Worm (Caenorhabditis elegans) whole organism, early embryonic: ENCODE results near the gene B0310.3.

Experiments used
- ama-1 ChIP-seq: fragments of 150-350 bp; optimal IDR thresholded peaks from 2 replicates; lab custom pipeline; 2014
- flt-1 ChIP-seq: fragments of 200-800 bp; sonication (Bioruptor generic); IDR thresholded peaks from 2 replicates; pipeline ENCODE4 v1.3.6; 2022; ENCODE audit warnings: missing genetic modification characterization, missing compliant biosample characterization
- scrt-1 ChIP-seq: fragments of 200-800 bp; sonication (Bioruptor generic); IDR thresholded peaks from 2 replicates; pipeline ENCODE4 v1.3.6; 2022; ENCODE audit warnings: missing genetic modification characterization, missing compliant biosample characterization

DNA sequence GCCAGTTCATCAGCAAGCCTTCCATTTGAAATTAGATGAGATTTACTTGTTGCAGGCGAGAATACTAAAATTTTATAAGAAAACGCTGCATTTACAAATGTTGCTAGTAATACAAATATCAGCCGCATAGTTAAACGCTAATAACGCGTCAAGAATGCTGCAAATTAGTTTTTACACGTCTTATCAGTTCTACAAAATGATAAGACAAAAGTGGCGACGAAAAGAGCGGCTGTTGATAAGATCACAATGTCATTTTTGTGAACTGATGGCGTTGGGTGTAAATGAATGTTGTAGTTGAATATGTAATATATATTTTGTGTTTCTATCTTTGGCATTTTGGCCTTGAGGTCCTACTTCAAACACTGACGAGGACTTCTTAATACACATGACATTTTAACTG is 9.2 kb upstream of the B0310.3 start, which contains the start of gene ugt-46:
- no peak for TF ChIP-seq scrt-1
- TF ChIP-seq ama-1 (lab: Kevin White, UChicago): no peak
- TF ChIP-seq flt-1: no peak
